Worm (Caenorhabditis elegans) whole organism, late embryonic: ENCODE data around the gene nhr-281.
A peak's percentile ranks its signal among the peaks of the same experiment; 100 is the strongest.

Source experiments
- C08G9.2 ChIP-seq: sonication (generic microtip); optimal IDR thresholded peaks from 2 replicates; lab custom pipeline; 2016; ENCODE audit warnings: mild to moderate bottlenecking, missing genetic modification characterization, moderate library complexity, missing compliant biosample characterization
- C38D4.7 ChIP-seq: fragments of 200-800 bp; sonication (Bioruptor generic); optimal IDR thresholded peaks from 2 replicates; lab custom pipeline; 2018; ENCODE audit warnings: mild to moderate bottlenecking, missing genetic modification characterization, moderate library complexity, missing compliant biosample characterization
- K02D7.2 ChIP-seq: sonication (generic microtip); optimal IDR thresholded peaks from 2 replicates; lab custom pipeline; 2017; ENCODE audit warnings: mild to moderate bottlenecking, missing genetic modification characterization, missing compliant biosample characterization
- K09A11.1 ChIP-seq: sonication (generic microtip); optimal IDR thresholded peaks from 2 replicates; lab custom pipeline; 2017; ENCODE audit warnings: antibody characterized with exemption, mild to moderate bottlenecking, missing genetic modification characterization, missing compliant biosample characterization; ENCODE audit not compliant: insufficient read depth
- Y22D7AL.16 ChIP-seq: sonication (generic microtip); optimal IDR thresholded peaks from 2 replicates; lab custom pipeline; 2016; ENCODE audit warnings: missing genetic modification characterization, missing compliant biosample characterization
- ceh-14 ChIP-seq: sonication (generic microtip); optimal IDR thresholded peaks from 2 replicates; lab custom pipeline; 2016; ENCODE audit warnings: missing genotype, missing genetic modification characterization, missing compliant biosample characterization
- ceh-19 ChIP-seq: fragments of 200-800 bp; sonication (Bioruptor generic); optimal IDR thresholded peaks from 2 replicates; lab custom pipeline; 2018; ENCODE audit warnings: mild to moderate bottlenecking, missing genetic modification characterization, missing compliant biosample characterization
- ceh-2 ChIP-seq: sonication (generic microtip); optimal IDR thresholded peaks from 2 replicates; lab custom pipeline; 2016; ENCODE audit warnings: missing genotype, missing genetic modification characterization, missing compliant biosample characterization
- ceh-22 ChIP-seq: sonication (generic microtip); optimal IDR thresholded peaks from 2 replicates; lab custom pipeline; 2017; ENCODE audit warnings: missing biosample characterization, missing genetic modification characterization
- ceh-24 ChIP-seq: sonication (generic microtip); optimal IDR thresholded peaks from 2 replicates; lab custom pipeline; 2016; ENCODE audit warnings: mild to moderate bottlenecking, missing genetic modification characterization, missing compliant biosample characterization
- ceh-30 ChIP-seq: fragments of 150-350 bp; optimal IDR thresholded peaks from 2 replicates; lab custom pipeline; 2014; ENCODE audit warnings: missing biosample characterization, missing genetic modification characterization
- ceh-31 ChIP-seq: sonication (generic microtip); optimal IDR thresholded peaks from 2 replicates; lab custom pipeline; 2016; ENCODE audit warnings: missing genetic modification characterization, missing compliant biosample characterization
- ceh-34 ChIP-seq: sonication (generic microtip); optimal IDR thresholded peaks from 2 replicates; lab custom pipeline; 2016; ENCODE audit warnings: mild to moderate bottlenecking, missing genetic modification characterization, missing compliant biosample characterization
- ceh-45 ChIP-seq: fragments of 200-800 bp; sonication (Bioruptor generic); IDR thresholded peaks from 2 replicates; pipeline ENCODE4 v1.3.6; 2022; ENCODE audit warnings: missing genetic modification reagents, missing genetic modification characterization, missing compliant biosample characterization
- ceh-6 ChIP-seq: fragments of 200-800 bp; sonication (Bioruptor generic); optimal IDR thresholded peaks from 2 replicates; lab custom pipeline; 2018; ENCODE audit warnings: mild to moderate bottlenecking, missing genetic modification characterization, missing compliant biosample characterization
- ceh-9 ChIP-seq: sonication (generic microtip); optimal IDR thresholded peaks from 2 replicates; lab custom pipeline; 2016; ENCODE audit warnings: mild to moderate bottlenecking, missing genetic modification characterization, inconsistent platforms, missing compliant biosample characterization
- che-1 ChIP-seq: sonication (generic microtip); optimal IDR thresholded peaks from 2 replicates; lab custom pipeline; 2016; ENCODE audit warnings: mild to moderate bottlenecking, missing genetic modification characterization, missing compliant biosample characterization
- dmd-4 ChIP-seq: sonication (generic microtip); optimal IDR thresholded peaks from 2 replicates; lab custom pipeline; 2016; ENCODE audit warnings: borderline replicate concordance, missing genetic modification characterization, missing compliant biosample characterization
- dve-1 ChIP-seq: sonication (generic microtip); optimal IDR thresholded peaks from 2 replicates; lab custom pipeline; 2017; ENCODE audit warnings: antibody characterized with exemption, mild to moderate bottlenecking, missing genetic modification characterization, missing compliant biosample characterization
- elt-2 ChIP-seq: sonication (generic microtip); optimal IDR thresholded peaks from 2 replicates; lab custom pipeline; 2016; ENCODE audit warnings: missing genetic modification reagents, missing genetic modification characterization, missing compliant biosample characterization
- elt-4 ChIP-seq: sonication (generic microtip); optimal IDR thresholded peaks from 2 replicates; lab custom pipeline; 2016; ENCODE audit warnings: missing genetic modification characterization, missing compliant biosample characterization
- ets-4 ChIP-seq: sonication (generic microtip); optimal IDR thresholded peaks from 2 replicates; lab custom pipeline; 2016; ENCODE audit warnings: missing genetic modification characterization, missing compliant biosample characterization
- fax-1 ChIP-seq: sonication (generic microtip); optimal IDR thresholded peaks from 2 replicates; lab custom pipeline; 2016; ENCODE audit warnings: missing genotype, missing genetic modification characterization, missing compliant biosample characterization
- fkh-10 ChIP-seq: fragments of 150-350 bp; optimal IDR thresholded peaks from 2 replicates; lab custom pipeline; 2014; ENCODE audit warnings: missing biosample characterization, missing genetic modification reagents, missing genetic modification characterization
- fkh-6 ChIP-seq: sonication (generic microtip); optimal IDR thresholded peaks from 2 replicates; lab custom pipeline; 2016; ENCODE audit warnings: missing genetic modification characterization, missing compliant biosample characterization
- gmeb-2 ChIP-seq: sonication (generic microtip); optimal IDR thresholded peaks from 2 replicates; lab custom pipeline; 2016; ENCODE audit warnings: missing genetic modification characterization, inconsistent platforms, missing compliant biosample characterization
- hlh-13 ChIP-seq: fragments of 200-800 bp; sonication (Bioruptor generic); optimal IDR thresholded peaks from 2 replicates; lab custom pipeline; 2018; ENCODE audit warnings: mild to moderate bottlenecking, missing genetic modification characterization, missing compliant biosample characterization
- hlh-30 ChIP-seq: sonication (generic microtip); optimal IDR thresholded peaks from 2 replicates; lab custom pipeline; 2017; ENCODE audit warnings: antibody characterized with exemption, missing genetic modification characterization, missing compliant biosample characterization; ENCODE audit not compliant: insufficient read depth
- hlh-8 ChIP-seq: sonication (generic microtip); optimal IDR thresholded peaks from 2 replicates; lab custom pipeline; 2016; ENCODE audit warnings: missing genotype, missing genetic modification characterization, missing compliant biosample characterization
- lin-11 ChIP-seq: fragments of 200-800 bp; sonication (Bioruptor generic); optimal IDR thresholded peaks from 2 replicates; lab custom pipeline; 2018; ENCODE audit warnings: mild to moderate bottlenecking, missing genetic modification characterization, missing compliant biosample characterization
- madf-2 ChIP-seq: sonication (generic microtip); optimal IDR thresholded peaks from 2 replicates; lab custom pipeline; 2017; ENCODE audit warnings: missing genetic modification characterization, missing compliant biosample characterization
- nfya-1 ChIP-seq: sonication (generic microtip); optimal IDR thresholded peaks from 2 replicates; lab custom pipeline; 2017; ENCODE audit warnings: missing genetic modification characterization, mild to moderate bottlenecking, missing compliant biosample characterization, antibody characterized with exemption, moderate library complexity
- nhr-11 ChIP-seq: fragments of 150-350 bp; optimal IDR thresholded peaks from 2 replicates; lab custom pipeline; 2014; ENCODE audit warnings: missing biosample characterization, missing genetic modification characterization
- nhr-232 ChIP-seq: sonication (generic microtip); optimal IDR thresholded peaks from 2 replicates; lab custom pipeline; 2016; ENCODE audit warnings: missing genetic modification characterization, missing compliant biosample characterization
- npax-4 ChIP-seq: sonication (generic microtip); optimal IDR thresholded peaks from 2 replicates; lab custom pipeline; 2016; ENCODE audit warnings: missing genetic modification characterization, missing compliant biosample characterization
- pat-9 ChIP-seq: fragments of 200-800 bp; sonication (Bioruptor generic); optimal IDR thresholded peaks from 2 replicates; lab custom pipeline; 2018; ENCODE audit warnings: mild to moderate bottlenecking, missing genetic modification characterization, moderate library complexity, missing compliant biosample characterization
- pax-1 ChIP-seq: fragments of 150-350 bp; optimal IDR thresholded peaks from 2 replicates; lab custom pipeline; 2014; ENCODE audit warnings: missing biosample characterization, missing genetic modification characterization
- pha-2 ChIP-seq: sonication (generic microtip); optimal IDR thresholded peaks from 2 replicates; lab custom pipeline; 2017; ENCODE audit warnings: mild to moderate bottlenecking, missing genetic modification characterization, missing compliant biosample characterization
- pha-4 ChIP-seq: fragments of 150-350 bp; optimal IDR thresholded peaks from 2 replicates; lab custom pipeline; 2018; ENCODE audit warnings: missing biosample characterization, missing genetic modification reagents, missing genetic modification characterization
- pqm-1 ChIP-seq: sonication (generic microtip); optimal IDR thresholded peaks from 2 replicates; lab custom pipeline; 2016; ENCODE audit warnings: missing genetic modification characterization, missing compliant biosample characterization
- pros-1 ChIP-seq: fragments of 150-350 bp; optimal IDR thresholded peaks from 2 replicates; lab custom pipeline; 2014; ENCODE audit warnings: missing biosample characterization, missing genetic modification reagents, missing genetic modification characterization
- ref-2 ChIP-seq: sonication (generic microtip); optimal IDR thresholded peaks from 2 replicates; lab custom pipeline; 2016; ENCODE audit warnings: missing genetic modification characterization, missing compliant biosample characterization
- sdc-2 ChIP-seq: sonication (generic microtip); optimal IDR thresholded peaks from 2 replicates; lab custom pipeline; 2016; ENCODE audit warnings: missing genotype, missing genetic modification characterization, missing compliant biosample characterization
- sox-2 ChIP-seq: fragments of 200-800 bp; sonication (Bioruptor generic); IDR thresholded peaks from 2 replicates; pipeline ENCODE4 v1.3.6; 2022; ENCODE audit warnings: missing genetic modification reagents, missing genetic modification characterization, missing compliant biosample characterization
- sox-4 ChIP-seq: sonication (generic microtip); optimal IDR thresholded peaks from 2 replicates; lab custom pipeline; 2017; ENCODE audit warnings: mild to moderate bottlenecking, missing genetic modification characterization, inconsistent platforms, missing compliant biosample characterization
- syd-9 ChIP-seq: sonication (generic microtip); optimal IDR thresholded peaks from 2 replicates; lab custom pipeline; 2016; ENCODE audit warnings: mild to moderate bottlenecking, missing genetic modification characterization, moderate library complexity, missing compliant biosample characterization
- tbx-2 ChIP-seq: sonication (generic microtip); optimal IDR thresholded peaks from 2 replicates; lab custom pipeline; 2016; ENCODE audit warnings: missing genetic modification characterization, missing compliant biosample characterization
- tbx-7 ChIP-seq: sonication (generic microtip); optimal IDR thresholded peaks from 2 replicates; lab custom pipeline; 2016; ENCODE audit warnings: missing genotype, missing genetic modification characterization, missing compliant biosample characterization
- ttx-3 ChIP-seq: sonication (generic microtip); optimal IDR thresholded peaks from 2 replicates; lab custom pipeline; 2016; ENCODE audit warnings: missing genetic modification reagents, missing genetic modification characterization, missing compliant biosample characterization
- unc-3 ChIP-seq, 2 experiments: fragments of 200-800 bp in 1 of 2; sonication (Bioruptor generic) in 1 of 2; sonication (generic microtip) in 1 of 2; conservative IDR thresholded peaks in 1 of 2; optimal IDR thresholded peaks in 1 of 2; 2 replicates each; pipeline versions ENCODE4 v1.3.6 to Lab custom; 2016 to 2022; ENCODE audit warnings: missing compliant biosample characterization in 2 of 2, missing genetic modification characterization in 2 of 2, missing genetic modification reagents in 1 of 2
- zip-5 ChIP-seq: sonication (generic microtip); optimal IDR thresholded peaks from 2 replicates; lab custom pipeline; 2016; ENCODE audit warnings: missing genetic modification characterization, missing compliant biosample characterization

The nhr-281 gene

DNA sequence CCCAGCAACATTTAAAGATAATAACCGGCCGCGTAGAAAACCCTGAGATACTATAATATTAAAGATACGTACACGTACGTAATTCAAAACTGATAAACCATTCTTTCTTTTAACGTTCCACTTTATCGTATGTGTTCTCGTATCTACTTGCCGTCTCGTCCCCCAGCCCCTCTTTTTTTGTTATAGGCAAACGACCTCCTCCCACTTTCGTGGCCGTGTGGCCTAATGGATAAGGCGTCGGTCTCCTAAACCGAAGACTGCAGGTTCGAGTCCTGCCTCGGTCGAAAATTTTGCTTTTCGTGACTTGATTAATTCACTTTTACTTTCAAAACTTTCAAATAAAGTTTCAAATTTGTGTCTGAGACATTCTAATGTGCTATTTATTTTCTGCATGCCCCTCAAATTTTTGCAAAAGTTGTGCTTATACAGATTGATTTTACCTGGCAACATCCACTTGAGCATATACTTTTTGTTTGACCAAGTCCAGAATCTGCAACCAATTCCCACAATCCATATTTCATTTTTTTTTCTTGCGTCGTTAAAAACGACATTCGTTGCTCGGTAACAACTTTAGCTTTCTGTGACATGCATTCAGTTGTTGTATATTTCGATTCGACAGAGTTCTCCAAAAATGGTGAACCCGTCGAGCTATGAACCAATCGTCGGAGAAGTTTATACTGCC is 2.4 kb upstream of the nhr-281 start, which contains the start of gene F28H6.7:
Gene F28H6.7 (plus strand): TSS at position 632 of the 682 bp plus-strand sequence.
- TF ChIP-seq sox-2 (GFP tag; lab: Robert Waterston, UW) (peak; percentile 94), pax-1 (tag; lab: Kevin White, UChicago) (no peak), K02D7.2 (peak; percentile 76), pat-9 (tag; lab: Kevin White, UChicago) (peak; percentile 91), nfya-1 (tag; lab: Kevin White, UChicago) (peak; percentile 48), ceh-9 (tag; lab: Kevin White, UChicago) (peak; percentile 84), ref-2 (tag; lab: Kevin White, UChicago) (peak; percentile 86), Y22D7AL.16 (tag; lab: Kevin White, UChicago) (peak; percentile 90), tbx-2 (peak; percentile 85), C08G9.2 (tag; lab: Kevin White, UChicago) (peak; percentile 78), C38D4.7 (peak; percentile 90), ceh-34 (tag; lab: Kevin White, UChicago) (peak; percentile 85), ceh-24 (tag; lab: Kevin White, UChicago) (peak; percentile 45), dve-1 (tag; lab: Kevin White, UChicago) (peak; percentile 78), fax-1 (tag; lab: Kevin White, UChicago) (peak; percentile 80), ets-4 (tag; lab: Kevin White, UChicago) (peak; percentile 47), fkh-6 (tag; lab: Kevin White, UChicago) (peak; percentile 94), hlh-8 (tag; lab: Kevin White, UChicago) (peak; percentile 41), lin-11 (tag; lab: Kevin White, UChicago) (peak; percentile 91), npax-4 (tag; lab: Kevin White, UChicago) (peak; percentile 80), ceh-22 (no peak), ceh-2 (peak; percentile 82), gmeb-2 (peak; percentile 87), hlh-13 (peak; percentile 86), fkh-10 (peak; percentile 27), che-1 (tag; lab: Kevin White, UChicago) (peak; percentile 93), syd-9 (tag; lab: Kevin White, UChicago) (peak; percentile 81), ceh-30 (tag; lab: Kevin White, UChicago) (no peak), elt-2 (tag; lab: Kevin White, UChicago) (peak; percentile 97), sdc-2 (tag; lab: Kevin White, UChicago) (peak; percentile 89), pha-2 (tag; lab: Kevin White, UChicago) (peak; percentile 85), nhr-232 (peak; percentile 95), ceh-6 (GFP tag; lab: Kevin White, UChicago) (peak; percentile 90), pros-1 (tag; lab: Kevin White, UChicago) (no peak), K09A11.1 (tag; lab: Kevin White, UChicago) (peak; percentile 79), ceh-14 (tag; lab: Kevin White, UChicago) (peak; percentile 72), sox-4 (peak; percentile 89), ceh-31 (tag; lab: Kevin White, UChicago) (peak; percentile 46), nhr-11 (tag; lab: Kevin White, UChicago) (no peak), hlh-30 (tag; lab: Kevin White, UChicago) (peak; percentile 19), ceh-45 (peak; percentile 95), unc-3 (GFP tag; conservative IDR thresholded peaks at IDR 0.05; lab: Robert Waterston, UW) (peak; percentile 92), unc-3 (tag; optimal IDR thresholded peaks at IDR 0.05; lab: Kevin White, UChicago) (peak; percentile 76), ceh-19 (peak; percentile 92), dmd-4 (tag; lab: Kevin White, UChicago) (peak; percentile 39), pqm-1 (tag; lab: Kevin White, UChicago) (peak; percentile 71), pha-4 (tag; lab: Kevin White, UChicago) (no peak), zip-5 (tag; lab: Kevin White, UChicago) (peak; percentile 59), madf-2 (tag; lab: Kevin White, UChicago) (peak; percentile 75), elt-4 (tag; lab: Kevin White, UChicago) (peak; percentile 53), ttx-3 (tag; lab: Kevin White, UChicago) (peak; percentile 92), tbx-7 (tag; lab: Kevin White, UChicago) (peak; percentile 45)
